Worm (Caenorhabditis elegans) whole organism, late embryonic: ENCODE data around the gene mth-1.

Experiments used
- C08G9.2 ChIP-seq: sonication (generic microtip); optimal IDR thresholded peaks from 2 replicates; lab custom pipeline; 2016; ENCODE audit warnings: mild to moderate bottlenecking, missing genetic modification characterization, moderate library complexity, missing compliant biosample characterization
- C38D4.7 ChIP-seq: fragments of 200-800 bp; sonication (Bioruptor generic); optimal IDR thresholded peaks from 2 replicates; lab custom pipeline; 2018; ENCODE audit warnings: mild to moderate bottlenecking, missing genetic modification characterization, moderate library complexity, missing compliant biosample characterization
- ama-1 ChIP-seq: fragments of 150-350 bp; optimal IDR thresholded peaks from 2 replicates; lab custom pipeline; 2014
- ceh-2 ChIP-seq: sonication (generic microtip); optimal IDR thresholded peaks from 2 replicates; lab custom pipeline; 2016; ENCODE audit warnings: missing genotype, missing genetic modification characterization, missing compliant biosample characterization
- ceh-30 ChIP-seq: fragments of 150-350 bp; optimal IDR thresholded peaks from 2 replicates; lab custom pipeline; 2014; ENCODE audit warnings: missing biosample characterization, missing genetic modification characterization
- ceh-9 ChIP-seq: sonication (generic microtip); optimal IDR thresholded peaks from 2 replicates; lab custom pipeline; 2016; ENCODE audit warnings: mild to moderate bottlenecking, missing genetic modification characterization, inconsistent platforms, missing compliant biosample characterization
- gmeb-2 ChIP-seq: sonication (generic microtip); optimal IDR thresholded peaks from 2 replicates; lab custom pipeline; 2016; ENCODE audit warnings: missing genetic modification characterization, inconsistent platforms, missing compliant biosample characterization
- nhr-11 ChIP-seq: fragments of 150-350 bp; optimal IDR thresholded peaks from 2 replicates; lab custom pipeline; 2014; ENCODE audit warnings: missing biosample characterization, missing genetic modification characterization
- pax-1 ChIP-seq: fragments of 150-350 bp; optimal IDR thresholded peaks from 2 replicates; lab custom pipeline; 2014; ENCODE audit warnings: missing biosample characterization, missing genetic modification characterization
- pha-2 ChIP-seq: sonication (generic microtip); optimal IDR thresholded peaks from 2 replicates; lab custom pipeline; 2017; ENCODE audit warnings: mild to moderate bottlenecking, missing genetic modification characterization, missing compliant biosample characterization
- pha-4 ChIP-seq: fragments of 150-350 bp; optimal IDR thresholded peaks from 2 replicates; lab custom pipeline; 2018; ENCODE audit warnings: missing biosample characterization, missing genetic modification reagents, missing genetic modification characterization
- rnt-1 ChIP-seq: sonication (generic microtip); optimal IDR thresholded peaks from 2 replicates; lab custom pipeline; 2016; ENCODE audit warnings: missing genetic modification characterization, missing compliant biosample characterization
- ttx-3 ChIP-seq: sonication (generic microtip); optimal IDR thresholded peaks from 2 replicates; lab custom pipeline; 2016; ENCODE audit warnings: missing genetic modification reagents, missing genetic modification characterization, missing compliant biosample characterization
- unc-55 ChIP-seq: sonication (generic microtip); optimal IDR thresholded peaks from 2 replicates; lab custom pipeline; 2017; ENCODE audit warnings: missing biosample characterization, missing genetic modification reagents, missing genetic modification characterization

DNA sequence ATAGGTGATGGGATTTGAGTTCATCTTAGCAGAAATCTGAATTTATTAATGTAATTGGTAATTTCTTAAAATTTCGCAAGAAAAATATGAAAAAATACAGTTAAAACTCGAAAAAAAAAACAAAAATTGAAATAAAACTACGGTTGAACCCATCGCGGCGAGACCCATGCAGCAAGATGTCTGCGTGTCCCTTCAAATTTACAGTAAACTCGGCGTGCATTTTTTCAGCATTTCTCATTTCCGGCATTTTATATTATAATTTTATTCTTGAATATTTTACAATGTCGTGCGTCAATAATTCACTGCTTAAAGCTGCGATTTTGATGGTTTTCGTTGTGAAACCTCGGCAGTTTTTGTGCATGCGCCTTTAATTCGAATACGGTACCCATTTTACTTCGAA lies 32.4 kb upstream of the mth-1 start, which contains the start of gene fbxc-43:
- TF ChIP-seq ceh-2 (tag; lab: Kevin White, UChicago) = no peak
- TF ChIP-seq pha-4 (tag; lab: Kevin White, UChicago) = no peak
- no peak for TF ChIP-seq ceh-30
- TF ChIP-seq pax-1 (tag; lab: Kevin White, UChicago) = no peak
- no peak for TF ChIP-seq ttx-3 (tag; lab: Kevin White, UChicago)
- TF ChIP-seq rnt-1 = no peak
- no peak for TF ChIP-seq C38D4.7 (GFP tag; lab: Kevin White, UChicago)
- TF ChIP-seq C08G9.2 (tag; lab: Kevin White, UChicago) = no peak
- TF ChIP-seq nhr-11 = no peak
- no peak for TF ChIP-seq ceh-9 (tag; lab: Kevin White, UChicago)
- no peak for TF ChIP-seq ama-1 (lab: Kevin White, UChicago)
- no peak for TF ChIP-seq pha-2 (tag; lab: Kevin White, UChicago)
- no peak for TF ChIP-seq unc-55 (GFP tag; lab: Kevin White, UChicago)
- no peak for TF ChIP-seq gmeb-2 (tag; lab: Kevin White, UChicago)
